Worm (Caenorhabditis elegans): Measurements from ENCODE around the gene dos-2.

- TF ChIP-seq elt-3 (tag; optimal IDR thresholded peaks at IDR 0.05) (no peak), fos-1 (tag; optimal IDR thresholded peaks at IDR 0.05) (no peak), nhr-25 (tag; optimal IDR thresholded peaks at IDR 0.05) (no peak), elt-1 (tag; optimal IDR thresholded peaks at IDR 0.05) (no peak), jun-1 (tag; optimal IDR thresholded peaks at IDR 0.05) (no peak), pha-4 (tag; optimal IDR thresholded peaks at IDR 0.05) (no peak), pqm-1 (tag; optimal IDR thresholded peaks at IDR 0.05) (no peak), ZK546.5 (tag; optimal IDR thresholded peaks at IDR 0.05) (no peak)
These were observed at the start of gene dos-2 for ce11 chrII:3975942-3976341.

All from whole organism, L3 larva.